Fruit fly (Drosophila melanogaster) whole organism, wandering third instar larva: ENCODE measurements around the gene Nubp1.

ENCODE experiments used
- Abd-B ChIP-seq: fragments of >200 bp; optimal IDR thresholded peaks from 2 replicates; lab custom pipeline; 2017; ENCODE audit warnings: missing biosample characterization, missing genetic modification characterization
- CG32264 ChIP-seq: fragments of 200-800 bp; sonication (Bioruptor generic); optimal IDR thresholded peaks from 2 replicates; lab custom pipeline; 2016; ENCODE audit warnings: missing biosample characterization, missing genetic modification characterization
- CG9705 ChIP-seq: fragments of 200-800 bp; sonication (Bioruptor generic); optimal IDR thresholded peaks from 2 replicates; lab custom pipeline; 2018; ENCODE audit warnings: missing biosample characterization, mild to moderate bottlenecking, missing genetic modification characterization
- Dif ChIP-seq: fragments of 200-275, 200-300 bp; sonication (Bioruptor generic); optimal IDR thresholded peaks from 2 replicates; lab custom pipeline; 2018; ENCODE audit warnings: missing biosample characterization, missing genetic modification characterization; ENCODE audit not compliant: partially characterized antibody
- GATAd ChIP-seq: sonication (Bioruptor generic); optimal IDR thresholded peaks from 2 replicates; lab custom pipeline; 2016; ENCODE audit warnings: missing biosample characterization, missing genetic modification characterization
- HLH106 ChIP-seq: fragments of 200-800 bp; optimal IDR thresholded peaks from 3 replicates; lab custom pipeline; 2019; ENCODE audit warnings: missing biosample characterization, mild to moderate bottlenecking, missing genetic modification characterization, moderate library complexity
- Hnf4 ChIP-seq: fragments of 200-800 bp; sonication (Bioruptor generic); optimal IDR thresholded peaks from 2 replicates; lab custom pipeline; 2016; ENCODE audit warnings: missing biosample characterization, mild to moderate bottlenecking, missing genetic modification characterization
- Hr83 ChIP-seq: fragments of 200-300 bp; sonication (Bioruptor generic); optimal IDR thresholded peaks from 2 replicates; lab custom pipeline; 2016; ENCODE audit warnings: missing biosample characterization, mild to moderate bottlenecking, missing genetic modification characterization, moderate library complexity; ENCODE audit not compliant: poor library complexity, severe bottlenecking
- Jra ChIP-seq: sonication (Bioruptor generic); optimal IDR thresholded peaks from 2 replicates; lab custom pipeline; 2016; ENCODE audit warnings: missing biosample characterization, missing genetic modification characterization
- Mio ChIP-seq: sonication (Bioruptor generic); optimal IDR thresholded peaks from 2 replicates; lab custom pipeline; 2016; ENCODE audit warnings: missing biosample characterization, missing genetic modification characterization
- Myc ChIP-seq: fragments of >200 bp; optimal IDR thresholded peaks from 2 replicates; lab custom pipeline; 2017
- N ChIP-seq: fragments of >200 bp; optimal IDR thresholded peaks from 2 replicates; lab custom pipeline; 2018; ENCODE audit warnings: missing biosample characterization, missing external identifiers, missing genetic modification characterization
- OdsH ChIP-seq: fragments of 200-800 bp; sonication (Bioruptor generic); optimal IDR thresholded peaks from 2 replicates; lab custom pipeline; 2016; ENCODE audit warnings: missing biosample characterization, mild to moderate bottlenecking, missing genetic modification characterization
- Sp1 ChIP-seq: fragments of 200-800 bp; sonication (Bioruptor generic); optimal IDR thresholded peaks from 3 replicates; lab custom pipeline; 2019; ENCODE audit warnings: missing biosample characterization, mild to moderate bottlenecking, missing genetic modification characterization, moderate library complexity
- Vsx2 ChIP-seq: fragments of 200-300, 225-300 bp; sonication (Bioruptor generic); optimal IDR thresholded peaks from 2 replicates; lab custom pipeline; 2018; ENCODE audit warnings: missing biosample characterization, missing genetic modification characterization; ENCODE audit not compliant: partially characterized antibody
- br ChIP-seq: fragments of 200-800 bp; sonication (Bioruptor generic); optimal IDR thresholded peaks from 2 replicates; lab custom pipeline; 2016; ENCODE audit warnings: missing biosample characterization, missing genetic modification characterization
- dl ChIP-seq, 2 experiments: fragments of 175-275, 200-275 bp in 1 of 2; fragments of 200-275 bp in 1 of 2; sonication (Bioruptor generic); optimal IDR thresholded peaks; lab custom pipeline; 2018; ENCODE audit warnings: mild to moderate bottlenecking in 2 of 2, missing biosample characterization in 2 of 2, missing genetic modification characterization in 2 of 2, moderate library complexity in 2 of 2; ENCODE audit not compliant: partially characterized antibody in 2 of 2, insufficient read depth in 1 of 2
- foxo ChIP-seq, 2 experiments: fragments of 200-800 bp; sonication (Bioruptor generic); optimal IDR thresholded peaks; 2 replicates in 1 of 2; 3 replicates in 1 of 2; lab custom pipeline; 2016 to 2017; ENCODE audit warnings: missing biosample characterization in 2 of 2, missing genetic modification characterization in 2 of 2
- fru ChIP-seq: fragments of 200-800 bp; sonication (Bioruptor generic); optimal IDR thresholded peaks from 3 replicates; lab custom pipeline; 2016; ENCODE audit warnings: missing biosample characterization, mild to moderate bottlenecking, missing genetic modification characterization
- h ChIP-seq: fragments of 200-800 bp; sonication (Bioruptor generic); optimal IDR thresholded peaks from 3 replicates; lab custom pipeline; 2016; ENCODE audit warnings: missing biosample characterization, mild to moderate bottlenecking, missing genetic modification characterization
- pan ChIP-seq: fragments of >200 bp; optimal IDR thresholded peaks from 2 replicates; lab custom pipeline; 2017
- psq ChIP-seq: fragments of 200-800 bp; sonication (Bioruptor generic); optimal IDR thresholded peaks from 3 replicates; lab custom pipeline; 2017; ENCODE audit warnings: missing biosample characterization, mild to moderate bottlenecking, missing genetic modification characterization, moderate library complexity
- rgr ChIP-seq: fragments of 200-800 bp; sonication (Bioruptor generic); optimal IDR thresholded peaks from 3 replicates; lab custom pipeline; 2016; ENCODE audit warnings: missing biosample characterization, mild to moderate bottlenecking, missing genetic modification characterization
- sage ChIP-seq: fragments of 200-800 bp; sonication (Bioruptor generic); optimal IDR thresholded peaks from 2 replicates; lab custom pipeline; 2016; ENCODE audit warnings: missing biosample characterization, mild to moderate bottlenecking, missing genetic modification characterization
- sv ChIP-seq: fragments of 200-800 bp; sonication (Bioruptor generic); optimal IDR thresholded peaks from 3 replicates; lab custom pipeline; 2016; ENCODE audit warnings: missing biosample characterization, missing genetic modification characterization
- tai ChIP-seq: sonication (Bioruptor generic); optimal IDR thresholded peaks from 2 replicates; lab custom pipeline; 2016; ENCODE audit warnings: missing biosample characterization, missing genetic modification characterization
- usp ChIP-seq: fragments of >200 bp; optimal IDR thresholded peaks from 2 replicates; lab custom pipeline; 2017; ENCODE audit warnings: missing biosample characterization, missing genetic modification characterization

Gene Nubp1

DNA sequence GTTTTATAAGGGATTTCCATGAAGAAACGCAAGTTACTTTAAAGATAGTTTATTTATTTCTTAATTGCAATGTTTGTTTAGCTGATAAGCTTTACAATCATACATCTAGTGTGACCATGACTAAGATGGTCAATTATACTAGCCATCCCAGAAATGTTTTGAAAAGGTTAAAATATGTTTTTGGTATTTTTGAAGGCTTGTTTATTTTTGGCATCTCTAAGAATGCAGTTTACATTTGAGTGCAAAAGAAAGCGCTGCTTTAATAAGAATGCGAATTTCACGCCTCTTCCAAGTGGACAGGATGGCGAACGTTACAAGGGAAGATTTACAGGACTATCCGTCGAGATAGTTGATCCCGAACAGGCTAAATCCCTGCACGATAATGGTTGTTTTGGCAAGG is 2.8 kb upstream of the Nubp1 start, which contains the start of gene Tsen2:
Gene Tsen2 (plus strand): TSS at position 222 of the 400 bp plus-strand sequence.
- no peak for TF ChIP-seq Sp1 (GFP tag; lab: Kevin White, UChicago)
- TF ChIP-seq tai (GFP tag; lab: Kevin White, UChicago), result no peak
- no peak for TF ChIP-seq Mio (GFP tag; lab: Kevin White, UChicago)
- no peak for TF ChIP-seq Dif (GFP tag; lab: Kevin White, UChicago)
- TF ChIP-seq usp (GFP tag; lab: Kevin White, UChicago), result no peak
- TF ChIP-seq Jra (GFP tag; lab: Kevin White, UChicago), result no peak
- no peak for TF ChIP-seq Abd-B (GFP tag; lab: Kevin White, UChicago)
- TF ChIP-seq Hr83 (GFP tag; lab: Kevin White, UChicago), result no peak
- TF ChIP-seq foxo (GFP tag; optimal IDR thresholded peaks at IDR 0.05; lab: Kevin White, UChicago), result no peak
- TF ChIP-seq rgr (GFP tag; lab: Kevin White, UChicago), result no peak
- TF ChIP-seq br (GFP tag; lab: Kevin White, UChicago), result no peak
- TF ChIP-seq h (GFP tag; lab: Kevin White, UChicago), result no peak
- no peak for TF ChIP-seq sv (GFP tag; lab: Kevin White, UChicago)
- no peak for TF ChIP-seq HLH106 (tag; lab: Kevin White, UChicago)
- no peak for TF ChIP-seq GATAd (GFP tag; lab: Kevin White, UChicago)
- no peak for TF ChIP-seq Hnf4 (GFP tag; lab: Kevin White, UChicago)

DNA sequence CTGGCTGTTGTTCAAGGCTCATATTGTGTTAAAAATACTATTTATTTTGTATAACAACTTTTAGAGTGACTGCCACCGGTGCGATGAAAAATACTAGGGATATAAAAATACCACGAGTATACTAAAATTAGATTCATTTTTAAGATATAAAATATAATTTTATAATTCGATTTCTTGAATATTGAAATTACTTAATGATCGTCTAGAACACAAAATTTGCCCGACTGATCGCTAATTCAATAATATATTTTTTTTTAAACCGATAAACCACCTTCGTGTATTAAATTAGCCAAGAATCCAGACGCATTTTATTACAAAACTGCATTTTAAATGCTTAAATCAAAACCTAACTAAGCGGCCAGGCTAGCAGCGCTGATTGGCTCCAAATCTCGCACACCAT is 1.4 kb upstream of the Nubp1 start, which contains the start of gene CG17996:
Gene CG17996 (minus strand): TSS at position 101 of the 400 bp plus-strand sequence.
- TF ChIP-seq N (GFP tag; lab: Kevin White, UChicago) (no peak), Mio (GFP tag; lab: Kevin White, UChicago) (no peak), foxo (GFP tag; optimal IDR thresholded peaks at IDR 0.05; lab: Kevin White, UChicago) (no peak), GATAd (GFP tag; lab: Kevin White, UChicago) (no peak), Dif (GFP tag; lab: Kevin White, UChicago) (no peak), h (GFP tag; lab: Kevin White, UChicago) (no peak)
- TF ChIP-seq, all 38 proteins: peak for 0

DNA sequence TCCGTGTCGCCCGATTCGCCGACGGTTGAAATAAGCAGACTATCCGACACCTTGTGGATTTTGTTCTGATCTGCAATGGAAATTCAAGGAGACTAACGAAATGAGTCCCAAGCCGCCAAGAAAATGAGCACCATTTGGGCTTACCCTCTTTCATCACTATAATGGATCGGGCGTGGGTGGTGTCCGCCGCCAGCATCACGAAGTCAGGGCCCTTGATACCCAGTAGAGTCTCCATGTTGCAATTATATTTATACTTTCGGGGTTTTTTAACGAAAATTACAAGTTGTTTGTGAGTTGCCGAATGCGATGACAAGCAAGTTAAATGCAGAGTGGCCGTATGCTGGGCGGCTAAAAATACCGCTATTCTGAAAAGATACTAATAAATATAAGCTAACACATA is 551 bp upstream of the Nubp1 start, which contains the start of gene Prosbeta4:
Gene Prosbeta4 (minus strand): TSS at position 335 of the 400 bp plus-strand sequence.
- TF ChIP-seq h (GFP tag; lab: Kevin White, UChicago) (no peak), pan (lab: Kevin White, UChicago) (no peak), Jra (GFP tag; lab: Kevin White, UChicago) (no peak)

DNA sequence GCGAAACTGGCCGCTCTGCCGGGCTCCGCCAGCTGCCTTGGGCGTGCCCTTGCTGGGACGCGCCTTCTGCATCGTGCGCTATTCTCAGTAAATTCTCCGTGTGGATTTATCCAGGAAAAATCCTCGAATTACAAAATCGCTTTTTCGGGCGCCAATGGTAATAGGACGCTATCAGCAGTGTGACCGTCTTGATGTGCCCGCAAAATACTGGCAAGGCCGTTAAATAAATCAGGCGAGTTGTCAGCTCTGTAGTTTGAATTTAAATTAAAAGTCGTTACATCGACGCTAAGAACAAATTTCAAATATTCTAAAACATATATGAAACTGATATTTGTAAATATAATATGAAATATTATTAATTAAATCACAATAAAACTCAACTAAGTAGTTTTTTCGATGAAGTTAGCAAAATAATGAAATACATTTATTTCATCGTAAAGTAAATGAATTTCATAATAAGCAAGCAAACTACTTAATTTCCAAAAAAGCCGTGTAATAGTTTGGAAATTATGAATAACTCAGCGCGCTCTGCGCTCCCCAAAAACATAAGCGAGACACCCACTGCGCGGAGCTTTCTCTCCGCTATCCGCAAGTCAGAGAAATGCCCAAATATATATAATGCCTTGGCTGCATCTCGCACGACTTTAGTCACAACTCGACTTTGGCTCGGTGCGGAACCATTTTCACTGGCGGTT is 6.0 kb downstream of the Nubp1 start, which contains the start of the genes glu and ChLD3:
Gene glu (minus strand): TSS at position 183 of the 695 bp plus-strand sequence.
Gene ChLD3 (plus strand): TSS at position 645 of the 695 bp plus-strand sequence.
- TF ChIP-seq pan (lab: Kevin White, UChicago), result no peak
- no peak for TF ChIP-seq Vsx2 (GFP tag; lab: Kevin White, UChicago)
- TF ChIP-seq Abd-B (GFP tag; lab: Kevin White, UChicago), result no peak
- no peak for TF ChIP-seq br (GFP tag; lab: Kevin White, UChicago)
- no peak for TF ChIP-seq dl (GFP tag; optimal IDR thresholded peaks at IDR 0.05; lab: Kevin White, UChicago; ENCODE audit: insufficient read depth in 1 of 2, partially characterized antibody in 2 of 2)
- no peak for TF ChIP-seq psq
- TF ChIP-seq CG9705, result no peak
- no peak for TF ChIP-seq HLH106 (tag; lab: Kevin White, UChicago)

DNA sequence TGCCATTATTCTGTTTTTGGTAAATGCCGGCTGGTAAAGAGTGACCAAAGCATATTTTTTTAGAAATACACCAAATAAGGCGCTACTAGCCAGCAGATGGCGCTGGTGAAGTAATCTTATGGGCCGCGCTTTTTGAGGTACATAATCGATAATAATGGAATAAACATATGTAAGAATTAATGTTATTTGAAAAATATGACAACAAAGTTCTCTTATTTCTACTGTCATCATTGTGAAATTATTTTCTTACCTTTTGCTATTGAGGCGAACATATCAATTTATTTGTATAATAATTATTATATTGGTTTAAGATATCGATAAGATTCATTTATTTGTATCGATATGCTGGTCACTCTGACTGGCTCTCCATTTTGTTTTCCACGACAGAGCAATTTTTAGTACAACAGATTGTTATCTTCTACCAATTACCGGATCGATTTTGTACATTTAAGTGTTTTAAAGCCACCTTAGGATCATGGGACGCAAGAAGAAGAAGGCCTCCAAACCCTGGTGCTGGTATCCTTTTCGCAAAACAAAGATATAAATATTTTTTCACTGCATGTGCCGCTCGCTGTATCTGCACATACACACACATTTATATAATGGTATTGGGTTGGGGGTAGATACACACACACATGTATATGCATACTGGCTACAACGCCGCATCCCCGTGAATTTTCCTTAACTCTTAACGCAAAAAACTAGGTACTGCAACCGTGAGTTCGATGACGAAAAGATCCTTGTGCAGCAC is 10.9 kb downstream of the Nubp1 start, which contains the start of the genes LSm7 and BuGZ:
Gene LSm7 (minus strand): TSS at position 46 of the 751 bp plus-strand sequence.
Gene BuGZ (plus strand): TSS at position 351 of the 751 bp plus-strand sequence.
- no peak for TF ChIP-seq Vsx2 (GFP tag; lab: Kevin White, UChicago)
- no peak for TF ChIP-seq Myc (lab: Kevin White, UChicago)
- TF ChIP-seq OdsH (GFP tag; lab: Kevin White, UChicago), result no peak
- no peak for TF ChIP-seq tai (GFP tag; lab: Kevin White, UChicago)
- no peak for TF ChIP-seq pan (lab: Kevin White, UChicago)
- no peak for TF ChIP-seq Mio (GFP tag; lab: Kevin White, UChicago)
- TF ChIP-seq sage (GFP tag; lab: Kevin White, UChicago), result no peak
- TF ChIP-seq Dif (GFP tag; lab: Kevin White, UChicago), result no peak
- TF ChIP-seq N (GFP tag; lab: Kevin White, UChicago), result no peak
- no peak for TF ChIP-seq usp (GFP tag; lab: Kevin White, UChicago)
- TF ChIP-seq CG32264, result no peak
- no peak for TF ChIP-seq fru (GFP tag; lab: Kevin White, UChicago)
- no peak for TF ChIP-seq Hnf4 (GFP tag; lab: Kevin White, UChicago)
- no peak for TF ChIP-seq GATAd (GFP tag; lab: Kevin White, UChicago)
- TF ChIP-seq Sp1 (GFP tag; lab: Kevin White, UChicago), result no peak
- no peak for TF ChIP-seq foxo (GFP tag; optimal IDR thresholded peaks at IDR 0.05; lab: Kevin White, UChicago)
- no peak for TF ChIP-seq HLH106 (tag; lab: Kevin White, UChicago)
- no peak for TF ChIP-seq rgr (GFP tag; lab: Kevin White, UChicago)
